Worm (Caenorhabditis elegans): ENCODE results near the gene F35G12.7.

- TF ChIP-seq rnt-1 (tag; optimal IDR thresholded peaks at IDR 0.05) (no peak), K09A11.1 (tag; optimal IDR thresholded peaks at IDR 0.05; ENCODE audit: insufficient read depth) (no peak), dmd-4 (tag; optimal IDR thresholded peaks at IDR 0.05; ENCODE audit: borderline replicate concordance) (no peak), ets-4 (tag; optimal IDR thresholded peaks at IDR 0.05) (no peak)
These were observed 3.0 kb downstream of the F35G12.7 start, which contains the start of gene F35G12.5 for ce11 chrIII:4584068-4584566.
